Fruit fly (Drosophila melanogaster) whole organism, wandering third instar larva: ENCODE results near the gene CG31915.

Source experiments
- CG32264 ChIP-seq: fragments of 200-800 bp; sonication (Bioruptor generic); optimal IDR thresholded peaks from 2 replicates; lab custom pipeline; 2016; ENCODE audit warnings: missing biosample characterization, missing genetic modification characterization
- CG9705 ChIP-seq: fragments of 200-800 bp; sonication (Bioruptor generic); optimal IDR thresholded peaks from 2 replicates; lab custom pipeline; 2018; ENCODE audit warnings: missing biosample characterization, mild to moderate bottlenecking, missing genetic modification characterization
- CrebA ChIP-seq: fragments of 200-800 bp; sonication (Bioruptor generic); optimal IDR thresholded peaks from 2 replicates; lab custom pipeline; 2016; ENCODE audit warnings: missing biosample characterization, mild to moderate bottlenecking, missing genetic modification characterization, borderline replicate concordance
- Dfd ChIP-seq: fragments of >200 bp; optimal IDR thresholded peaks from 2 replicates; lab custom pipeline; 2017; ENCODE audit warnings: missing biosample characterization, missing genetic modification characterization
- Dif ChIP-seq: fragments of 200-275, 200-300 bp; sonication (Bioruptor generic); optimal IDR thresholded peaks from 2 replicates; lab custom pipeline; 2018; ENCODE audit warnings: missing biosample characterization, missing genetic modification characterization; ENCODE audit not compliant: partially characterized antibody
- GATAd ChIP-seq: sonication (Bioruptor generic); optimal IDR thresholded peaks from 2 replicates; lab custom pipeline; 2016; ENCODE audit warnings: missing biosample characterization, missing genetic modification characterization
- HLH106 ChIP-seq: fragments of 200-800 bp; optimal IDR thresholded peaks from 3 replicates; lab custom pipeline; 2019; ENCODE audit warnings: missing biosample characterization, mild to moderate bottlenecking, missing genetic modification characterization, moderate library complexity
- Hr78 ChIP-seq: fragments of >200 bp; optimal IDR thresholded peaks from 2 replicates; lab custom pipeline; 2017; ENCODE audit warnings: missing biosample characterization, missing genetic modification characterization
- Hr83 ChIP-seq: fragments of 200-300 bp; sonication (Bioruptor generic); optimal IDR thresholded peaks from 2 replicates; lab custom pipeline; 2016; ENCODE audit warnings: missing biosample characterization, mild to moderate bottlenecking, missing genetic modification characterization, moderate library complexity; ENCODE audit not compliant: poor library complexity, severe bottlenecking
- Jra ChIP-seq: sonication (Bioruptor generic); optimal IDR thresholded peaks from 2 replicates; lab custom pipeline; 2016; ENCODE audit warnings: missing biosample characterization, missing genetic modification characterization
- Mio ChIP-seq: sonication (Bioruptor generic); optimal IDR thresholded peaks from 2 replicates; lab custom pipeline; 2016; ENCODE audit warnings: missing biosample characterization, missing genetic modification characterization
- Myc ChIP-seq: fragments of >200 bp; optimal IDR thresholded peaks from 2 replicates; lab custom pipeline; 2017
- N ChIP-seq: fragments of >200 bp; optimal IDR thresholded peaks from 2 replicates; lab custom pipeline; 2018; ENCODE audit warnings: missing biosample characterization, missing external identifiers, missing genetic modification characterization
- OdsH ChIP-seq: fragments of 200-800 bp; sonication (Bioruptor generic); optimal IDR thresholded peaks from 2 replicates; lab custom pipeline; 2016; ENCODE audit warnings: missing biosample characterization, mild to moderate bottlenecking, missing genetic modification characterization
- Sp1 ChIP-seq: fragments of 200-800 bp; sonication (Bioruptor generic); optimal IDR thresholded peaks from 3 replicates; lab custom pipeline; 2019; ENCODE audit warnings: missing biosample characterization, mild to moderate bottlenecking, missing genetic modification characterization, moderate library complexity
- br ChIP-seq: fragments of 200-800 bp; sonication (Bioruptor generic); optimal IDR thresholded peaks from 2 replicates; lab custom pipeline; 2016; ENCODE audit warnings: missing biosample characterization, missing genetic modification characterization
- brk ChIP-seq: fragments of 200-800 bp; sonication (Bioruptor generic); optimal IDR thresholded peaks from 2 replicates; lab custom pipeline; 2016; ENCODE audit warnings: missing biosample characterization, mild to moderate bottlenecking, missing genetic modification characterization
- dl ChIP-seq, 2 experiments: fragments of 175-275, 200-275 bp in 1 of 2; fragments of 200-275 bp in 1 of 2; sonication (Bioruptor generic); optimal IDR thresholded peaks; lab custom pipeline; 2018; ENCODE audit warnings: mild to moderate bottlenecking in 2 of 2, missing biosample characterization in 2 of 2, missing genetic modification characterization in 2 of 2, moderate library complexity in 2 of 2; ENCODE audit not compliant: partially characterized antibody in 2 of 2, insufficient read depth in 1 of 2
- dmrt93B ChIP-seq: fragments of 200-800 bp; sonication (Bioruptor generic); optimal IDR thresholded peaks from 2 replicates; lab custom pipeline; 2018; ENCODE audit warnings: missing biosample characterization, mild to moderate bottlenecking, missing genetic modification characterization
- dsf ChIP-seq: sonication (Bioruptor generic); optimal IDR thresholded peaks from 2 replicates; lab custom pipeline; 2016; ENCODE audit warnings: missing biosample characterization, missing genetic modification characterization, borderline replicate concordance
- ey ChIP-seq: fragments of 200-800 bp; sonication (Bioruptor generic); optimal IDR thresholded peaks from 2 replicates; lab custom pipeline; 2016; ENCODE audit warnings: missing biosample characterization, missing genetic modification characterization
- foxo ChIP-seq, 2 experiments: fragments of 200-800 bp; sonication (Bioruptor generic); optimal IDR thresholded peaks; 2 replicates in 1 of 2; 3 replicates in 1 of 2; lab custom pipeline; 2016 to 2017; ENCODE audit warnings: missing biosample characterization in 2 of 2, missing genetic modification characterization in 2 of 2
- fru ChIP-seq: fragments of 200-800 bp; sonication (Bioruptor generic); optimal IDR thresholded peaks from 3 replicates; lab custom pipeline; 2016; ENCODE audit warnings: missing biosample characterization, mild to moderate bottlenecking, missing genetic modification characterization
- lola ChIP-seq: fragments of >200 bp; optimal IDR thresholded peaks from 2 replicates; lab custom pipeline; 2017; ENCODE audit warnings: missing biosample characterization, missing genetic modification characterization
- pan ChIP-seq: fragments of >200 bp; optimal IDR thresholded peaks from 2 replicates; lab custom pipeline; 2017
- psq ChIP-seq: fragments of 200-800 bp; sonication (Bioruptor generic); optimal IDR thresholded peaks from 3 replicates; lab custom pipeline; 2017; ENCODE audit warnings: missing biosample characterization, mild to moderate bottlenecking, missing genetic modification characterization, moderate library complexity
- rgr ChIP-seq: fragments of 200-800 bp; sonication (Bioruptor generic); optimal IDR thresholded peaks from 3 replicates; lab custom pipeline; 2016; ENCODE audit warnings: missing biosample characterization, mild to moderate bottlenecking, missing genetic modification characterization
- sv ChIP-seq: fragments of 200-800 bp; sonication (Bioruptor generic); optimal IDR thresholded peaks from 3 replicates; lab custom pipeline; 2016; ENCODE audit warnings: missing biosample characterization, missing genetic modification characterization
- usp ChIP-seq: fragments of >200 bp; optimal IDR thresholded peaks from 2 replicates; lab custom pipeline; 2017; ENCODE audit warnings: missing biosample characterization, missing genetic modification characterization

Gene CG31915

DNA sequence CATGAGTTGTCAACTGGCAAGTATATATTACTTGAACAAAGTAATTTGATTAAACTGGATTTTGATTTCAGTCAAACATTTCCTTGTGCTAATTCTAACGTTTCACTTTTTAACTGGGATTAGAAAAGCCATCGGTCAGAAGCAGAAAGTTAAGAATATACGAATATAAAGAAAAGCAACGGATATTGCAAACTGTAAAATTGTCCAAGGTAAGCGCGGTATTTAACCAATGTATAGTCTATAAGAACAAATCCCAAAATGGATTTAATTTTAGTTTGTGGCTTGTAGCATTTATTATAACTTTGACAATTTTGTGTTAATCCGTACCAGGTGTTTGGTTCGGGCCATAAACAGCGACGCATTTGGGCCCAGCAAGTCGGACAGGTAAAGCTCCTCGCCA, 23.6 kb downstream of the CG31915 start, which contains the start of gene CG18269:
TSS of gene CG18269 (plus strand) at position 301 of the 400 bp plus-strand sequence.
- TF ChIP-seq CG9705 (GFP tag; lab: Kevin White, UChicago) = no peak
- no peak for TF ChIP-seq usp

DNA sequence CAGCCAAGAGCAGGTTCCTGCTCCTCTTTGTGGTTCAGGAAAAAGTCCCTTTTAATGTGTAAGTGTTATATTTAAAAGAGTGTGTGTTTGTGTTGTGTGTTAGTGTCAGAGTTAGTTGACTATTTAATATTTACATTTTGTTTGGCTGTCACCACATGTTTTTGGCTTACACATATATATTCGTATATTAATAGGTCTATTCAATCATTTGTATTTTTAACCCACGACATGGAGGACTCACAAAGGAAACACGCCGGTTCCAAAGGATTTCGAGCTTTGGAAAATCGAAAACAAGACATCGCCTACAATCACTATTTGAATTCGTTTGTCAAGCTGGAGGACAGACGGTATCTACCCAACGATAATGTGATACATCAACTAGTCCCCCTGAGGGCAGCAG, 25.8 kb downstream of the CG31915 start, which contains the start of the genes CG14013 and CG14017:
TSS of gene CG14013 (minus strand) at position 101 of the 400 bp plus-strand sequence.
TSS of gene CG14017 (plus strand) at position 148 of the 400 bp plus-strand sequence.
- no peak for TF ChIP-seq CG32264 (GFP tag; lab: Kevin White, UChicago)
- TF ChIP-seq HLH106 = no peak
- TF ChIP-seq dsf (GFP tag; lab: Kevin White, UChicago) = no peak
- TF ChIP-seq N (GFP tag; lab: Kevin White, UChicago) = no peak
- no peak for TF ChIP-seq pan (lab: Kevin White, UChicago)
- TF ChIP-seq Jra = no peak
- no peak for TF ChIP-seq rgr (GFP tag; lab: Kevin White, UChicago)
- no peak for TF ChIP-seq ey (GFP tag; lab: Kevin White, UChicago)

DNA sequence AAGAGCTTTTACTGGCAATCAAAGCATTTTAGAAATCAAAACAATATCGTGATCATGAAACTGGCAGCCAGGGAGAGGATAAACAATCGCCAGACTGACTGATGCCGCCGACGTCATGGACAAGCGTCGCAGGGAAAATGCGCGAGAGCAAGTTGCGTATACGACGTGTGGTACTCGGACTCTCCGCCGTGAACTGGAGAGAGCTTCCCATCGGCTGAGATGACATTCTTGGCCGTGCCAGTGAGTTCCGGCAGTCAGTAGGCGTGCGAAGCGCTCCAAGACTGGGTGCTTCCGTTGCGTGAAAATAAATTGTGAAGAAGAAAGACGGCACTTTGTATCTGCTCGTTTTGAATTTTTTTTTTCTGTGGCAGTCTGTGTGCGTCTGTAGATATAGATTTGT, 26.9 kb downstream of the CG31915 start, which contains the start of gene GluRIIA:
TSS of gene GluRIIA (plus strand) at position 255 of the 400 bp plus-strand sequence.
- TF ChIP-seq dmrt93B (GFP tag; lab: Kevin White, UChicago) = no peak
- no peak for TF ChIP-seq Dif
- TF ChIP-seq CG9705 (GFP tag; lab: Kevin White, UChicago) = no peak
- TF ChIP-seq Dfd (GFP tag; lab: Kevin White, UChicago) = no peak
- no peak for TF ChIP-seq Hr83 (GFP tag; lab: Kevin White, UChicago)
- no peak for TF ChIP-seq lola (GFP tag; lab: Kevin White, UChicago)
- no peak for TF ChIP-seq rgr (GFP tag; lab: Kevin White, UChicago)
- TF ChIP-seq HLH106 = no peak
- no peak for TF ChIP-seq dl (GFP tag; optimal IDR thresholded peaks at IDR 0.05; lab: Kevin White, UChicago; ENCODE audit: insufficient read depth in 1 of 2, partially characterized antibody in 2 of 2)
- no peak for TF ChIP-seq Hr78
- no peak for TF ChIP-seq Myc (lab: Kevin White, UChicago)
- TF ChIP-seq Jra = no peak
- TF ChIP-seq br (GFP tag; lab: Kevin White, UChicago) = no peak
- TF ChIP-seq dsf (GFP tag; lab: Kevin White, UChicago) = no peak
- no peak for TF ChIP-seq brk (GFP tag; lab: Kevin White, UChicago)
- TF ChIP-seq CrebA (GFP tag; lab: Kevin White, UChicago) = no peak

DNA sequence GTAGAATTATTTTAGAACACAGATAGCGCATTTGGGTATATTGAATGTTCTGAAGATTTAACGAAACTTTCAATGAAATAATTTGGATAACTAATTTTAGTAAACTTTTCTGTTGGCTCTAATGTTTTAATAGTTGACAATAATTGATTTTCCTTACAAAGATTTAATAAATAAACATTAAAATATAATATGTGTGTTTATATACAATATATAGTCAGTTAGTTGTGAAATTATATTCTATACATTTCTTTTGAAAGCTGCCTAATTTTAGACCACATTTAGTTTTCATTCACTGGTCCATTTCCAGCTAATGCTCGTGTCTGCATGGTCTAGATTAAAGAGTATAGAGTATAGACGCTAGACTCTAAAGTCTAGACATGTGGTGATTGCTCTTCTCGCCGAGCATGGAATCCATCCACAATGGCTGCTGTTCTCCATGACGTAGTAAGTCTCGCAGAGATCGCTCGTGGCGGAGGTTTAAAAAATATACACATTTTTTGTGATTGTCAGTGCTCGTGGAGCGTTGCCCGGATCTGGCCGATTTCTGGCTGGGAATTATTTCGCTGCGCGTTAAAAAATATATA, 31.0 kb downstream of the CG31915 start, which contains the start of gene GluRIIB:
TSS of gene GluRIIB (plus strand) at position 534 of the 584 bp plus-strand sequence.
- TF ChIP-seq CG32264 (GFP tag; lab: Kevin White, UChicago) = no peak
- TF ChIP-seq lola (GFP tag; lab: Kevin White, UChicago) = no peak
- TF ChIP-seq usp = no peak
- no peak for TF ChIP-seq br (GFP tag; lab: Kevin White, UChicago)
- no peak for TF ChIP-seq CG9705 (GFP tag; lab: Kevin White, UChicago)
- TF ChIP-seq GATAd = no peak
- TF ChIP-seq fru (GFP tag; lab: Kevin White, UChicago) = no peak
- no peak for TF ChIP-seq HLH106
- no peak for TF ChIP-seq dsf (GFP tag; lab: Kevin White, UChicago)
- TF ChIP-seq Dfd (GFP tag; lab: Kevin White, UChicago) = no peak
- no peak for TF ChIP-seq dmrt93B (GFP tag; lab: Kevin White, UChicago)
- TF ChIP-seq Mio = no peak
- no peak for TF ChIP-seq dl (GFP tag; optimal IDR thresholded peaks at IDR 0.05; lab: Kevin White, UChicago; ENCODE audit: insufficient read depth in 1 of 2, partially characterized antibody in 2 of 2)
- TF ChIP-seq OdsH (GFP tag; lab: Kevin White, UChicago) = no peak

DNA sequence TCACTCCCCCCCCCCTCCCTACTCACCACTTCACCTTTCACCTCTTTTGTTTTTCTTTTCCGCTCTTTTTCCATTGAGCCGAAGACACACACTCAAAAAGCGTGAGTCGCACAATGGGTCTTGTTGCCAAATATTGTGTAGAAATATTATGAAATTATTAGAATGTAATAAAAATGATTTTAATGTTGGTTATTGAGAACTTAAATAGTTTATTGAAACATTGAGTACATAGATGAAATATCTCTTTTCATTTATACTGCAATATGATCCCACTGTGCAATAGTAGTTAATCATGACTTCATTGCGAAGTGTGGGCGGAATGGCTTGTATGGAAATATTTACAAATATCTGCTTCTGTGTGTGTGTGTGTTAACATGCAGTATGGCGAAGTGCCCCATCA, 39.2 kb downstream of the CG31915 start:
- TF ChIP-seq psq (GFP tag; lab: Kevin White, UChicago) (no peak), fru (GFP tag; lab: Kevin White, UChicago) (no peak), dl (GFP tag; optimal IDR thresholded peaks at IDR 0.05; lab: Kevin White, UChicago; ENCODE audit: insufficient read depth in 1 of 2, partially characterized antibody in 2 of 2) (no peak), Hr78 (no peak), br (GFP tag; lab: Kevin White, UChicago) (no peak), HLH106 (peak; percentile 14), Sp1 (GFP tag; lab: Kevin White, UChicago) (no peak), foxo (GFP tag; optimal IDR thresholded peaks at IDR 0.05; lab: Kevin White, UChicago) (peak in 1 of 2 experiments; percentile 2), OdsH (GFP tag; lab: Kevin White, UChicago) (no peak), Jra (no peak), GATAd (no peak), sv (GFP tag; lab: Kevin White, UChicago) (no peak), Dif (no peak), dmrt93B (GFP tag; lab: Kevin White, UChicago) (no peak)
- TF ChIP-seq, all 38 proteins: peak for 2
